Fruit fly (Drosophila melanogaster): ENCODE data around the gene Pgant4.

The Pgant4 gene

DNA sequence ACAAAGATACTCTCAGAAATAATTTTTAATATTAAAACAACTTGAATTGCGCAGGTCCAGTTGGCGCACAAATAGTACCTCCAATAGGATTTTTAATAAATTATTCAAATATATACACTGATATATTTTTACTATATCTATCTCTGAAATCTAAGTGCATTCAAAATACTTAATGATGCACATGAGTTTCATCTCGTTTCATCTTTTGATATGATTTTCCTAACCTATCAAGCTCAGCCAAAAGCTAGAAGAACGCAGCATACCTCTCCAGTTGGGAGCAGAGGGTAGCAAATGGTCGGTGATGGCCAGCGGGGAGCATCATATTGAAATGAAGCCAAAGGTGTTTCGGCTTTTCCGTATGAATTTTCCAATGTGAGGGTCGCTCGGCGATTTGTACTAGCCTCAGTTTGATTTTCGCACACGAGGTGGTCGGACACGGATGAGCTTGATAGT, 52.4 kb downstream of the Pgant4 start, which contains the start of gene CG8852 (continued):
- TF ChIP-seq CG7372 (GFP tag; IDR thresholded peaks at IDR 0.05) (0 out of 2 replicates have a peak, but pooled peaks have one; percentile 8), Ravus (GFP tag; IDR thresholded peaks at IDR 0.05) (no peak), CG13624 (GFP tag; optimal IDR thresholded peaks at IDR 0.05) (no peak), Pdp1 (GFP tag; optimal IDR thresholded peaks at IDR 0.05) (no peak), Camta (GFP tag; optimal IDR thresholded peaks at IDR 0.05) (no peak), HLH4C (GFP tag; IDR thresholded peaks at IDR 0.05; ENCODE audit: partially characterized antibody) (no peak), wor (GFP tag; IDR thresholded peaks at IDR 0.05) (peak; percentile 45), H15 (GFP tag; IDR thresholded peaks at IDR 0.05) (no peak), CG11247 (GFP tag; IDR thresholded peaks at IDR 0.05) (no peak), Dfd (GFP tag; optimal IDR thresholded peaks at IDR 0.05) (no peak), CTCF (GFP tag; optimal IDR thresholded peaks at IDR 0.05) (no peak), CG17359 (tag; optimal IDR thresholded peaks at IDR 0.05) (no peak), scrt (GFP tag; optimal IDR thresholded peaks at IDR 0.05) (no peak), amos (GFP tag; IDR thresholded peaks at IDR 0.05; ENCODE audit: partially characterized antibody) (no peak), fd96Cb (tag; optimal IDR thresholded peaks at IDR 0.05) (peak; percentile 18), cad (GFP tag; optimal IDR thresholded peaks at IDR 0.05) (no peak), Hmx (GFP tag; optimal IDR thresholded peaks at IDR 0.05) (no peak), CG10959 (GFP tag; IDR thresholded peaks at IDR 0.05) (no peak), lilli (GFP tag; optimal IDR thresholded peaks at IDR 0.05) (no peak), nau (GFP tag; optimal IDR thresholded peaks at IDR 0.05) (no peak), CG33213 (GFP tag; optimal IDR thresholded peaks at IDR 0.05) (no peak), CG2202 (tag; optimal IDR thresholded peaks at IDR 0.05) (no peak), CG2889 (GFP tag; IDR thresholded peaks at IDR 0.05) (no peak), CG32532 (GFP tag; IDR thresholded peaks at IDR 0.05) (peak; percentile 58), CG13894 (tag; optimal IDR thresholded peaks at IDR 0.05) (no peak), cg (GFP tag; optimal IDR thresholded peaks at IDR 0.05) (no peak), MBD-R2 (GFP tag; IDR thresholded peaks at IDR 0.05) (no peak), Lim3 (GFP tag; IDR thresholded peaks at IDR 0.05) (no peak), D (optimal IDR thresholded peaks at IDR 0.05) (no peak), D (GFP tag; optimal IDR thresholded peaks at IDR 0.05) (no peak), CG33557 (GFP tag; optimal IDR thresholded peaks at IDR 0.05) (no peak), CG8924 (tag; optimal IDR thresholded peaks at IDR 0.05) (peak; percentile 32), CG2712 (tag; optimal IDR thresholded peaks at IDR 0.05) (no peak), cato (GFP tag; optimal IDR thresholded peaks at IDR 0.05; ENCODE audit: borderline replicate concordance) (no peak), CG13287 (GFP tag; IDR thresholded peaks at IDR 0.05; ENCODE audit: partially characterized antibody) (no peak), ERR (GFP tag; optimal IDR thresholded peaks at IDR 0.05) (no peak), crp (GFP tag; optimal IDR thresholded peaks at IDR 0.05) (no peak), br (optimal IDR thresholded peaks at IDR 0.05) (no peak), Dll (GFP tag; IDR thresholded peaks at IDR 0.05; ENCODE audit: partially characterized antibody) (no peak), CG6254 (GFP tag; optimal IDR thresholded peaks at IDR 0.05) (no peak), tin (GFP tag; optimal IDR thresholded peaks at IDR 0.05) (no peak), vvl (GFP tag; IDR thresholded peaks at IDR 0.05) (no peak; the same call in 1 of the 2 replicates), ssp (GFP tag; IDR thresholded peaks at IDR 0.05) (no peak), BtbVII (GFP tag; optimal IDR thresholded peaks at IDR 0.05) (no peak), aop (GFP tag; IDR thresholded peaks at IDR 0.05) (no peak), CG10366 (GFP tag; IDR thresholded peaks at IDR 0.05) (peak; percentile 28; the same call in 1 of the 2 replicates), CG8359 (GFP tag; optimal IDR thresholded peaks at IDR 0.05; ENCODE audit: borderline replicate concordance) (no peak), Hr78 (GFP tag; optimal IDR thresholded peaks at IDR 0.05) (no peak), CG7839 (tag; optimal IDR thresholded peaks at IDR 0.05) (no peak), tup (GFP tag; optimal IDR thresholded peaks at IDR 0.05) (no peak), CG3847 (GFP tag; IDR thresholded peaks at IDR 0.05) (no peak), gem (tag; optimal IDR thresholded peaks at IDR 0.05) (no peak)
